Worm (Caenorhabditis elegans): ENCODE results near the gene hsp-1.
"Not testable (repeated sequence)": the region's sequence is repeated elsewhere in the genome, so short reads cannot be mapped to it uniquely, and the experiment has no call there.

DNA sequence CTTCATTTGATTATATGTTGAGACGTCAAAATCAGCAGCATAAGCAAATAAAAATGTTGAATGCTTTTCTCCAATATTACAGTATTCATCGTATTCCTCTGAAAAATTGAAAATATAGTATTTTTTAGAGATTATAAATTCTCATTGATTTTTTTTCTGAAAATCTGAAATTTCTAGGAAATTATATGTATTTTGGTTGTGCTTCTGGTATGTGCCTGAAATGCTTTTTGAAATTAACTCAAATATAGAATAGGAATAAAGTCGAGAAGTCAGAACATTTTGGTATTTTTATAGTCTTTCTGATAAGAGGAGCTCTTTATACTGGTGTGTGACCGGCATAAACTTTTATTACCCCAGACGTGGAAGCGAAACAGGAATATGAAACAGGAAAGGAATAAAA is 28.5 kb downstream of the hsp-1 start, which contains the start of gene T28F3.8:
- TF ChIP-seq T26A5.8 (tag; optimal IDR thresholded peaks at IDR 0.05); sea-2 (GFP tag; IDR thresholded peaks at IDR 0.05); dpl-1 (GFP tag; optimal IDR thresholded peaks at IDR 0.05); ets-4 (GFP tag; optimal IDR thresholded peaks at IDR 0.05); F33H1.4 (GFP tag; IDR thresholded peaks at IDR 0.05); F22D6.2 (tag; optimal IDR thresholded peaks at IDR 0.05); him-1 (tag; optimal IDR thresholded peaks at IDR 0.05); efl-1 (GFP tag; optimal IDR thresholded peaks at IDR 0.05); Y67H2A.10 (GFP tag; conservative IDR thresholded peaks at IDR 0.05); ama-1 (optimal IDR thresholded peaks at IDR 0.05); ama-1 (GFP tag; optimal IDR thresholded peaks at IDR 0.05): not testable (repeated sequence)

All from whole organism, young adult.